Fruit fly (Drosophila melanogaster) S2 (cell line): Measurements from ENCODE around the gene sNPF.

Source experiments
- CG8478 ChIP-seq: fragments of >200 bp; optimal IDR thresholded peaks from 2 replicates; lab custom pipeline; 2018
- CTCF ChIP-seq, 2 experiments: fragments of >200 bp; optimal IDR thresholded peaks; 2 replicates each; lab custom pipeline; 2018

dm6 chr2L:20075234-20075803 lies 47.6 kb downstream of the sNPF start, which contains the start of the genes pr and neb:
- no peak for TF ChIP-seq CG8478 (lab: Kevin White, UChicago)
- TF ChIP-seq CTCF (optimal IDR thresholded peaks at IDR 0.05; lab: Kevin White, UChicago) = no peak
